Fruit fly (Drosophila melanogaster): Measurements from ENCODE around the gene CG11601.

DNA sequence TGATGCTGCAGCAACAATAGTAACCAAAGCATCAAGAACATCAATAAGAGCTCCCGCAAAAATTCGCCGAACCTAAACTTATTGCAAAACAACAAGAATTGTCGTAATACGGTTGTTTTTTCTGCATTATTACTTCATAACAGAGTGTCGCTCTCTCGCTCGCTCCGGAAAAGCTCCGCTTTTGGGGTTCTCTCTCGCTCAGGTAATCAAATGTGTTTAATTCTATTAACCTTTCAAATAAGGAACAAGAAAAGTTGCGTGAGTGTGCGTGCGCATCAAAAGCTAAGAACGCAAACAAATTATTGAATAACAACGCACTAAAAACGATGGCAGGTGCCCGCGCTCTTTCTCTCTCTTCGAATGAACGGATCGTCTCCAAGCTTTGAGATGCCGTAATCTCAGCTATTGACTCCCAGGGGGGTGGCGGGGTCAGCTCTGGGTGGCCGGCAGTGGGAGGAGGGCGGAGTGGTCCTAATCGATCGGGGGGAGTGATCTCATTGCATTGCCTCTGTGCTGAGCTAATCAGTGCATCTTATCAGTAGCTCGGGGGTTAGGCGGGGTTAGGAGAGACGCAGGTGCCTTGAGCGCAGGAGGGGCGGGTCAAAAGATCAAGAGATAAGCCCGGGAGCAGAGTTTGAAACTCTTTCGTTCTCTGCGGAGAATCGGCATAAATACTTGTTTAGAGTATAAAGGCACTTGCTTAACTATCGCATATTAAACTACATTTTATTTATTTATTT, 23.3 kb upstream of the CG11601 start:
- TF ChIP-seq Sry-β (GFP tag; optimal IDR thresholded peaks at IDR 0.05) = no peak
- no peak for TF ChIP-seq CG12104 (GFP tag; optimal IDR thresholded peaks at IDR 0.05)
- TF ChIP-seq CG30020 (tag; optimal IDR thresholded peaks at IDR 0.05) = no peak
- no peak for TF ChIP-seq usp (GFP tag; optimal IDR thresholded peaks at IDR 0.05)
- TF ChIP-seq sr (GFP tag; IDR thresholded peaks at IDR 0.05) = no peak
- peak; percentile 67 for TF ChIP-seq grn (GFP tag; optimal IDR thresholded peaks at IDR 0.05)
- no peak for TF ChIP-seq cad (GFP tag; optimal IDR thresholded peaks at IDR 0.05)
- no peak for TF ChIP-seq sens (GFP tag)
- no peak for TF ChIP-seq Dbx (GFP tag; IDR thresholded peaks at IDR 0.05)

All from whole organism, embryonic.